Worm (Caenorhabditis elegans): ENCODE data around the gene C44B7.5.

The C44B7.5 gene

DNA sequence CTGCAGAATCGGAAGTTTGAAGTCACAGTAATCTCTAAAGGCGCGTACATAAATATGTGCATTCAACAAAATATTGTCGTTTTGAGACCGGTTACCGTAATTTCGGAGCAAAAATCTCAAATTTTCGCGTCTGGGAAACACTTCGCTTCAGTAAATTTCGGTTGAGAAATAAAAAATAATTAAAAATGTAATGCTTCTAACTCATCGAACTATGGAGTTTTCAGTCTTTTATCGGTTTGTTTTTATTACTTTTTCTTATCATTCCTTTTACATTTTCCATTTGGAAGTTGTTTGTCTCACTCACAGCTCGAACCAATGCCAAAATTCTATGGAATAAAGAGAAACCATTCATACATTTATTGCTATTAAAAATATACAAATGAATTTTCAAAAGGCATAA lies 15.8 kb upstream of the C44B7.5 start (continued):
- TF ChIP-seq dmd-4 (tag; optimal IDR thresholded peaks at IDR 0.05) (no peak), zag-1 (tag; optimal IDR thresholded peaks at IDR 0.05) (no peak), lin-39 (tag; optimal IDR thresholded peaks at IDR 0.05) (no peak), ceh-82 (tag; optimal IDR thresholded peaks at IDR 0.05) (no peak), nhr-11 (tag; optimal IDR thresholded peaks at IDR 0.05) (no peak)

DNA sequence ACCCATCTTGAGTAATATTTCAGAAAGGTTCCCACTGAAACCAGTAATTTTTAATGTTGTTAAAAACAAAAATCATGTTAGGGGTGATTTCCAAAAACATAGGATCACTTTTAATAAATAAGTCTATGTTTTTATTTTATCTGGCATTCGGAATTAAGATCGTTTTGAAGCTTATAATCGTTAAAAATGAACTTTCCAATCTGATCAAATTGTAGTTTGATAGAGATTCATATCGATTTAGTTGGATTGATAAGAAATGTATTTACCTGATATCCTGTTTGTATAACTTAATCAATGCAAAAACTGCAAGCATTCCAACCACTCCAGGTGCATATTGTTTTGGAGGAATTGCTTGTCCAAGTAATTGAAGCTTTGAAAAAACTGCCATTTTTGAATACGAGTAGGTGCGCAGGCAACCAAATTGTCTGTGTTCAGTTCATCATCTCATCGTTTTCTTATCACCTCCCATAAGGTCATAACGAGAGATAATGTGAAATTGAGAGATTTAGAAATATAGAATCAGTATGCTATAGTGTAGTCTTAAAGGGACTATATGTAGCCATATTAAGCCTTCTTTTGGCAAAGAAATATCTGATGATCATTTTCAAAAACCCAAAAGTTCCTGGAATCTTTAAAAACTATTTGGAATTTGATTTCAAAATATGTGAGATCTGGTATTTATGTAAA lies 15.1 kb upstream of the C44B7.5 start, which contains the start of gene pmp-2:
TSS of gene pmp-2 (minus strand) at position 487 of the 687 bp plus-strand sequence.
- TF ChIP-seq fos-1 (tag; optimal IDR thresholded peaks at IDR 0.05) (peak; percentile 33), nhr-129 (tag; optimal IDR thresholded peaks at IDR 0.05) (peak; percentile 5), unc-39 (tag; optimal IDR thresholded peaks at IDR 0.05) (no peak)

ce11 chrII:6884568-6884967 lies 12.2 kb upstream of the C44B7.5 start:
- no peak for TF ChIP-seq sma-3 (GFP tag; optimal IDR thresholded peaks at IDR 0.05)
- TF ChIP-seq fos-1 (tag; optimal IDR thresholded peaks at IDR 0.05) = peak; percentile 24

DNA sequence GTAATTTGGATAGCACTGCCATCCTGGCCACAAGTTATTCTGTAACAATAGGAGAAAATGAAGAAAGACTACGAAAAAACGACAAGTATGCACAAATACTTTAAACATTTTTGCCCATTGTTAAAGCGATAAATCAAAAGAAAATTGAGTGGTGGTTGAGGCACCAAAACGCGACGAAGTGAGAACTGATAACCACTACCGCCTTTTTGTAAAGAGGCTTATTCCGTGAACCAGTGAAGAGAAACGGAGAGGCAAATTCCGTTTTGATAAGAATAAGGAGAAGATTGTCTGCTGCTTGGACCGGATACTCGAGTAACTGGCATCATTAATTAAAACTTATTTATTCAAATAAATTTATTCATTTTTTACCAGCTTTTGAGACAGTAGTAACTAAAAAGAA lies 11.3 kb upstream of the C44B7.5 start, which contains the start of gene pmp-1:
TSS of gene pmp-1 (minus strand) at position 39 of the 400 bp plus-strand sequence.
- TF ChIP-seq fos-1 (tag; optimal IDR thresholded peaks at IDR 0.05) (peak; percentile 77), C34F6.9 (tag; optimal IDR thresholded peaks at IDR 0.05) (no peak)

- TF ChIP-seq gmeb-1 (tag; optimal IDR thresholded peaks at IDR 0.05) = no peak
- TF ChIP-seq ztf-4 (tag; optimal IDR thresholded peaks at IDR 0.05) = no peak
- no peak for TF ChIP-seq nhr-21 (tag; optimal IDR thresholded peaks at IDR 0.05)
- TF ChIP-seq unc-55 (GFP tag; optimal IDR thresholded peaks at IDR 0.05) = no peak
- TF ChIP-seq nhr-77 (tag; optimal IDR thresholded peaks at IDR 0.05) = no peak
- TF ChIP-seq dmd-4 (tag; optimal IDR thresholded peaks at IDR 0.05) = no peak
- TF ChIP-seq nhr-11 (tag; optimal IDR thresholded peaks at IDR 0.05) = no peak
- TF ChIP-seq nhr-237 (tag; optimal IDR thresholded peaks at IDR 0.05) = no peak
- TF ChIP-seq zag-1 (tag; optimal IDR thresholded peaks at IDR 0.05) = no peak
- TF ChIP-seq unc-39 (tag; optimal IDR thresholded peaks at IDR 0.05) = no peak
- TF ChIP-seq C34F6.9 (tag; optimal IDR thresholded peaks at IDR 0.05) = no peak
- no peak for TF ChIP-seq unc-62 (GFP tag; optimal IDR thresholded peaks at IDR 0.05)
- TF ChIP-seq mbf-1 (tag; optimal IDR thresholded peaks at IDR 0.05) = no peak
- TF ChIP-seq lin-13 (GFP tag; optimal IDR thresholded peaks at IDR 0.05) = no peak
- TF ChIP-seq ama-1 (optimal IDR thresholded peaks at IDR 0.05) = no peak
- TF ChIP-seq elt-3 (tag; optimal IDR thresholded peaks at IDR 0.05) = no peak
- TF ChIP-seq lin-11 (tag; optimal IDR thresholded peaks at IDR 0.05) = no peak
These were observed 9.9 kb upstream of the C44B7.5 start for ce11 chrII:6882335-6882734.

DNA sequence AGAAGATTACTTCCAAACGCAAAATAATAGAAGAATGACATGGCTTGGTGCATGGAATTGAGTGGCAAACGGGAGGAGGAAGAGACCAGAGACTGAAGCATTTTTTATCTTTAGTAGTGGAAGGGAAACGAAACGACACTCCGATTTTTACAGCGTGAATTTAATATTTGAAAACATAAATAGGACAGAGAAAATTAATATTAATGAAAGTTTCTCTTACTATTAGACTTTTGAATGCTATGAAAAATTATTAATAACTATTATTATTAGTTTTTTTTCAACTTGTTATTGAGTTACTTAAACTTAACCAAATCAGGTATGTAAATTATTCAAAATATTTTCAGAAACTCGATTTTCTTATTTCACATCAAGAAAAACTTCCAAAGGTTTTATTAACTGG lies 7.7 kb upstream of the C44B7.5 start, which contains the start of gene C44B7.7:
TSS of gene C44B7.7 (minus strand) at position 101 of the 400 bp plus-strand sequence.
- no peak for TF ChIP-seq ama-1 (optimal IDR thresholded peaks at IDR 0.05)

- TF ChIP-seq Y55F3AM.14 (GFP tag; optimal IDR thresholded peaks at IDR 0.05) = no peak
- no peak for TF ChIP-seq lin-39 (tag; optimal IDR thresholded peaks at IDR 0.05)
- TF ChIP-seq peb-1 (tag; optimal IDR thresholded peaks at IDR 0.05) = no peak
- TF ChIP-seq sma-3 (GFP tag; optimal IDR thresholded peaks at IDR 0.05) = peak; percentile 62
- no peak for TF ChIP-seq unc-39 (tag; optimal IDR thresholded peaks at IDR 0.05)
- TF ChIP-seq nhr-21 (tag; optimal IDR thresholded peaks at IDR 0.05) = no peak
- no peak for TF ChIP-seq mdl-1 (tag; optimal IDR thresholded peaks at IDR 0.05)
- peak; percentile 58 for TF ChIP-seq blmp-1 (tag; optimal IDR thresholded peaks at IDR 0.05; ENCODE audit: insufficient read depth)
- no peak for TF ChIP-seq fos-1 (tag; optimal IDR thresholded peaks at IDR 0.05)
- peak; percentile 71 for TF ChIP-seq crh-2 (tag; optimal IDR thresholded peaks at IDR 0.05)
- TF ChIP-seq alr-1 (tag; optimal IDR thresholded peaks at IDR 0.05) = no peak
- peak; percentile 71 for TF ChIP-seq nhr-25 (tag; optimal IDR thresholded peaks at IDR 0.05)
- TF ChIP-seq elt-3 (tag; optimal IDR thresholded peaks at IDR 0.05) = no peak
- TF ChIP-seq nhr-129 (tag; optimal IDR thresholded peaks at IDR 0.05) = no peak
- TF ChIP-seq ztf-1 (GFP tag; conservative IDR thresholded peaks at IDR 0.05) = no peak
- no peak for TF ChIP-seq mbf-1 (tag; optimal IDR thresholded peaks at IDR 0.05)
- no peak for TF ChIP-seq nhr-6 (tag; optimal IDR thresholded peaks at IDR 0.05)
- TF ChIP-seq elt-1 (tag; optimal IDR thresholded peaks at IDR 0.05) = no peak
- no peak for TF ChIP-seq ZK546.5 (tag; optimal IDR thresholded peaks at IDR 0.05)
- no peak for TF ChIP-seq gmeb-1 (tag; optimal IDR thresholded peaks at IDR 0.05)
- no peak for TF ChIP-seq R02D3.7 (tag; optimal IDR thresholded peaks at IDR 0.05)
These were observed 5.5 kb upstream of the C44B7.5 start for ce11 chrII:6877881-6878280.
